Worm (Caenorhabditis elegans) whole organism, L3 larva: ENCODE results near the gene K08A2.2.

ENCODE experiments used
- ZK546.5 ChIP-seq: sonication (generic microtip); optimal IDR thresholded peaks from 2 replicates; lab custom pipeline; 2017; ENCODE audit warnings: missing biosample characterization, missing genetic modification characterization
- aly-2 ChIP-seq: fragments of 150-350 bp; optimal IDR thresholded peaks from 2 replicates; lab custom pipeline; 2014; ENCODE audit warnings: missing biosample characterization, missing genetic modification characterization
- ama-1 ChIP-seq: fragments of 150-350 bp; optimal IDR thresholded peaks from 2 replicates; lab custom pipeline; 2018
- ceh-16 ChIP-seq: sonication (generic microtip); optimal IDR thresholded peaks from 2 replicates; lab custom pipeline; 2017; ENCODE audit warnings: missing biosample characterization, missing genetic modification characterization
- ceh-28 ChIP-seq: fragments of 150-350 bp; optimal IDR thresholded peaks from 2 replicates; lab custom pipeline; 2014; ENCODE audit warnings: missing biosample characterization, missing genetic modification reagents, missing genetic modification characterization
- ceh-82 ChIP-seq: fragments of 150-350 bp; optimal IDR thresholded peaks from 2 replicates; lab custom pipeline; 2014; ENCODE audit warnings: missing biosample characterization, missing genetic modification characterization
- ceh-9 ChIP-seq: sonication (generic microtip); optimal IDR thresholded peaks from 2 replicates; lab custom pipeline; 2018; ENCODE audit warnings: missing biosample characterization, missing genetic modification characterization
- daf-12 ChIP-seq: fragments of 150-350 bp; optimal IDR thresholded peaks from 2 replicates; lab custom pipeline; 2014; ENCODE audit warnings: missing biosample characterization, missing genetic modification reagents, missing genetic modification characterization
- egl-27 ChIP-seq: sonication (generic microtip); optimal IDR thresholded peaks from 4 replicates; lab custom pipeline; 2017; ENCODE audit warnings: missing biosample characterization, missing genetic modification reagents, missing genetic modification characterization
- egl-5 ChIP-seq: fragments of 150-350 bp; optimal IDR thresholded peaks from 2 replicates; lab custom pipeline; 2017; ENCODE audit warnings: missing biosample characterization, missing genetic modification reagents, missing genetic modification characterization, inconsistent platforms
- elt-1 ChIP-seq: fragments of 150-350 bp; optimal IDR thresholded peaks from 2 replicates; lab custom pipeline; 2014; ENCODE audit warnings: missing biosample characterization, missing genetic modification characterization
- elt-2 ChIP-seq: sonication (generic microtip); optimal IDR thresholded peaks from 2 replicates; lab custom pipeline; 2016; ENCODE audit warnings: missing genetic modification reagents, mild to moderate bottlenecking, missing genetic modification characterization, missing compliant biosample characterization
- elt-3 ChIP-seq, 3 experiments: fragments of 150-350 bp in 1 of 3; sonication (generic microtip) in 2 of 3; optimal IDR thresholded peaks; 2 replicates in 2 of 3; 4 replicates in 1 of 3; lab custom pipeline; 2014 to 2017; ENCODE audit warnings: missing biosample characterization in 3 of 3, missing genetic modification characterization in 3 of 3
- eor-1 ChIP-seq, 2 experiments: fragments of 150-350 bp; optimal IDR thresholded peaks; 2 replicates each; lab custom pipeline; 2014 to 2018; ENCODE audit warnings: missing biosample characterization in 2 of 2, missing genetic modification characterization in 2 of 2
- fkh-10 ChIP-seq: sonication (generic microtip); optimal IDR thresholded peaks from 2 replicates; lab custom pipeline; 2017; ENCODE audit warnings: missing biosample characterization, missing genetic modification reagents, missing genetic modification characterization
- fkh-2 ChIP-seq: fragments of 150-350 bp; optimal IDR thresholded peaks from 2 replicates; lab custom pipeline; 2014; ENCODE audit warnings: missing biosample characterization, missing genetic modification reagents, missing genetic modification characterization
- fos-1 ChIP-seq: fragments of 150-350 bp; optimal IDR thresholded peaks from 2 replicates; lab custom pipeline; 2014; ENCODE audit warnings: missing biosample characterization, missing genetic modification characterization
- hmg-11 ChIP-seq: sonication (generic microtip); optimal IDR thresholded peaks from 2 replicates; lab custom pipeline; 2016; ENCODE audit warnings: missing genetic modification characterization, missing compliant biosample characterization
- jun-1 ChIP-seq: fragments of 150-350 bp; optimal IDR thresholded peaks from 2 replicates; lab custom pipeline; 2014; ENCODE audit warnings: missing biosample characterization, missing genetic modification reagents, missing genetic modification characterization
- lin-15B ChIP-seq: fragments of 150-350 bp; optimal IDR thresholded peaks from 2 replicates; lab custom pipeline; 2014; ENCODE audit warnings: missing biosample characterization, missing genetic modification characterization
- lin-39 ChIP-seq: fragments of 150-350 bp; optimal IDR thresholded peaks from 2 replicates; lab custom pipeline; 2018; ENCODE audit warnings: missing biosample characterization, missing genetic modification reagents, missing genetic modification characterization
- lsy-12 ChIP-seq: sonication (generic microtip); optimal IDR thresholded peaks from 2 replicates; lab custom pipeline; 2016; ENCODE audit warnings: mild to moderate bottlenecking, missing genetic modification characterization, missing compliant biosample characterization
- mdl-1 ChIP-seq: fragments of 150-350 bp; optimal IDR thresholded peaks from 2 replicates; lab custom pipeline; 2014; ENCODE audit warnings: missing biosample characterization, missing genetic modification characterization
- nfya-1 ChIP-seq: sonication (generic microtip); optimal IDR thresholded peaks from 2 replicates; lab custom pipeline; 2017; ENCODE audit warnings: missing genetic modification characterization, mild to moderate bottlenecking, missing compliant biosample characterization, antibody characterized with exemption, moderate library complexity; ENCODE audit not compliant: insufficient read depth
- nhr-11 ChIP-seq: fragments of 150-350 bp; optimal IDR thresholded peaks from 2 replicates; lab custom pipeline; 2014; ENCODE audit warnings: missing biosample characterization, missing genetic modification characterization
- nhr-12 ChIP-seq: fragments of 150-350 bp; optimal IDR thresholded peaks from 2 replicates; lab custom pipeline; 2014; ENCODE audit warnings: missing biosample characterization, missing genetic modification characterization
- nhr-23 ChIP-seq: fragments of 150-350 bp; optimal IDR thresholded peaks from 2 replicates; lab custom pipeline; 2014; ENCODE audit warnings: missing biosample characterization, missing genetic modification reagents, missing genetic modification characterization
- nhr-237 ChIP-seq: fragments of 150-350 bp; optimal IDR thresholded peaks from 2 replicates; lab custom pipeline; 2014; ENCODE audit warnings: missing biosample characterization, missing genetic modification characterization
- nhr-28 ChIP-seq: fragments of 150-350 bp; optimal IDR thresholded peaks from 2 replicates; lab custom pipeline; 2014; ENCODE audit warnings: missing biosample characterization, missing genetic modification characterization
- nhr-43 ChIP-seq: sonication (generic microtip); optimal IDR thresholded peaks from 2 replicates; lab custom pipeline; 2016; ENCODE audit warnings: mild to moderate bottlenecking, missing genetic modification characterization, missing compliant biosample characterization; ENCODE audit not compliant: poor library complexity, severe bottlenecking
- nhr-67 ChIP-seq: fragments of 150-350 bp; optimal IDR thresholded peaks from 2 replicates; lab custom pipeline; 2014; ENCODE audit warnings: missing biosample characterization, missing genetic modification characterization
- nhr-76 ChIP-seq: fragments of 150-350 bp; sonication (generic microtip); optimal IDR thresholded peaks from 5 replicates; lab custom pipeline; 2014; ENCODE audit warnings: missing biosample characterization, missing genetic modification characterization
- nhr-77 ChIP-seq: fragments of 150-350 bp; optimal IDR thresholded peaks from 2 replicates; lab custom pipeline; 2014; ENCODE audit warnings: missing biosample characterization, missing genetic modification characterization
- pha-4 ChIP-seq: fragments of 150-350 bp; optimal IDR thresholded peaks from 2 replicates; lab custom pipeline; 2014; ENCODE audit warnings: missing biosample characterization, missing genetic modification reagents, missing genetic modification characterization
- pqm-1 ChIP-seq: fragments of 150-350 bp; optimal IDR thresholded peaks from 2 replicates; lab custom pipeline; 2017; ENCODE audit warnings: missing biosample characterization, missing genetic modification characterization, inconsistent platforms
- sea-2 ChIP-seq: fragments of 150-350 bp; sonication (generic microtip); optimal IDR thresholded peaks from 4 replicates; lab custom pipeline; 2014; ENCODE audit warnings: missing biosample characterization, missing genetic modification reagents, missing genetic modification characterization
- skn-1 ChIP-seq: fragments of 150-350 bp; optimal IDR thresholded peaks from 2 replicates; lab custom pipeline; 2014; ENCODE audit warnings: missing biosample characterization, missing genetic modification characterization
- snpc-4 ChIP-seq: fragments of 150-350 bp; optimal IDR thresholded peaks from 2 replicates; lab custom pipeline; 2014; ENCODE audit warnings: missing biosample characterization, missing genetic modification characterization
- tbx-2 ChIP-seq: sonication (generic microtip); optimal IDR thresholded peaks from 2 replicates; lab custom pipeline; 2016; ENCODE audit warnings: mild to moderate bottlenecking, missing genetic modification characterization, missing compliant biosample characterization
- unc-39 ChIP-seq: sonication (generic microtip); optimal IDR thresholded peaks from 4 replicates; lab custom pipeline; 2017; ENCODE audit warnings: missing biosample characterization, missing genetic modification characterization
- zag-1 ChIP-seq: fragments of 150-350 bp; optimal IDR thresholded peaks from 2 replicates; lab custom pipeline; 2014; ENCODE audit warnings: missing biosample characterization, missing genetic modification characterization
- ztf-11 ChIP-seq: fragments of 150-350 bp; optimal IDR thresholded peaks from 2 replicates; lab custom pipeline; 2014; ENCODE audit warnings: missing biosample characterization, missing genetic modification characterization
- ztf-4 ChIP-seq: fragments of 150-350 bp; optimal IDR thresholded peaks from 2 replicates; lab custom pipeline; 2014; ENCODE audit warnings: missing biosample characterization, missing genetic modification characterization

The K08A2.2 gene

ce11 chrII:2985446-2985845 lies 6.0 kb upstream of the K08A2.2 start:
- TF ChIP-seq nhr-237 (tag; lab: Kevin White, UChicago) = no peak
- TF ChIP-seq nhr-28 (tag; lab: Kevin White, UChicago) = no peak
- no peak for TF ChIP-seq ztf-4
- TF ChIP-seq elt-3 (tag; optimal IDR thresholded peaks at IDR 0.05; lab: Kevin White, UChicago) = no peak
- no peak for TF ChIP-seq elt-2 (tag; lab: Kevin White, UChicago)
- TF ChIP-seq nhr-11 = no peak
- TF ChIP-seq daf-12 (tag; lab: Kevin White, UChicago) = no peak
- no peak for TF ChIP-seq tbx-2 (tag; lab: Kevin White, UChicago)
- TF ChIP-seq nhr-43 (tag; lab: Kevin White, UChicago) = no peak
- TF ChIP-seq ZK546.5 (tag; lab: Kevin White, UChicago) = no peak
- no peak for TF ChIP-seq ceh-82 (tag; lab: Kevin White, UChicago)
- TF ChIP-seq ceh-28 (tag; lab: Kevin White, UChicago) = no peak
- TF ChIP-seq aly-2 (tag; lab: Kevin White, UChicago) = no peak
- no peak for TF ChIP-seq snpc-4
- TF ChIP-seq hmg-11 (tag; lab: Kevin White, UChicago) = no peak
- TF ChIP-seq lsy-12 = no peak
- no peak for TF ChIP-seq sea-2
- no peak for TF ChIP-seq nhr-23 (tag; lab: Kevin White, UChicago)

- TF ChIP-seq jun-1 (tag; lab: Kevin White, UChicago) = no peak
- TF ChIP-seq snpc-4 = peak; percentile 43
Observed at ce11 chrII:2985935-2986498, 5.4 kb upstream of the K08A2.2 start.

ce11 chrII:2987122-2987556 lies 4.3 kb upstream of the K08A2.2 start:
- TF ChIP-seq daf-12 (tag; lab: Kevin White, UChicago) (no peak), snpc-4 (peak; percentile 24), skn-1 (tag; lab: Kevin White, UChicago) (no peak)

- no peak for TF ChIP-seq egl-27
- peak; percentile 64 for TF ChIP-seq hmg-11 (tag; lab: Kevin White, UChicago)
- no peak for TF ChIP-seq nhr-237 (tag; lab: Kevin White, UChicago)
- no peak for TF ChIP-seq daf-12 (tag; lab: Kevin White, UChicago)
- no peak for TF ChIP-seq ceh-9 (tag; lab: Kevin White, UChicago)
- TF ChIP-seq unc-39 (tag; lab: Kevin White, UChicago) = no peak
- TF ChIP-seq ztf-4 = no peak
- no peak for TF ChIP-seq nhr-67
- TF ChIP-seq pha-4 (tag; lab: Kevin White, UChicago) = peak; percentile 44
- no peak for TF ChIP-seq fkh-10 (GFP tag; lab: Kevin White, UChicago)
- TF ChIP-seq nhr-76 (tag; lab: Kevin White, UChicago) = no peak
- TF ChIP-seq snpc-4 = no peak
- TF ChIP-seq elt-2 (tag; lab: Kevin White, UChicago) = peak; percentile 36
- TF ChIP-seq fkh-2 = no peak
- TF ChIP-seq fos-1 (tag; lab: Kevin White, UChicago) = no peak
- peak; percentile 15 for TF ChIP-seq nhr-23 (tag; lab: Kevin White, UChicago)
- TF ChIP-seq nhr-28 (tag; lab: Kevin White, UChicago) = no peak
- no peak for TF ChIP-seq pqm-1 (tag; lab: Kevin White, UChicago)
- no peak for TF ChIP-seq zag-1 (tag; lab: Kevin White, UChicago)
- no peak for TF ChIP-seq ztf-11 (tag; lab: Kevin White, UChicago)
- no peak for TF ChIP-seq tbx-2 (tag; lab: Kevin White, UChicago)
- TF ChIP-seq nfya-1 = peak; percentile 51
- TF ChIP-seq lin-15B (tag; lab: Kevin White, UChicago) = peak; percentile 58
- TF ChIP-seq nhr-77 = no peak
- no peak for TF ChIP-seq mdl-1 (tag; lab: Kevin White, UChicago)
- no peak for TF ChIP-seq ceh-82 (tag; lab: Kevin White, UChicago)
- no peak for TF ChIP-seq ceh-16 (tag; lab: Kevin White, UChicago)
- TF ChIP-seq eor-1 (tag; optimal IDR thresholded peaks at IDR 0.05; lab: Kevin White, UChicago) = no peak
- no peak for TF ChIP-seq aly-2 (tag; lab: Kevin White, UChicago)
- no peak for TF ChIP-seq elt-1 (tag; lab: Kevin White, UChicago)
- no peak for TF ChIP-seq ZK546.5 (tag; lab: Kevin White, UChicago)
- TF ChIP-seq nhr-11 = no peak
- no peak for TF ChIP-seq egl-5 (tag; lab: Kevin White, UChicago)
- no peak for TF ChIP-seq ama-1 (lab: Kevin White, UChicago)
- TF ChIP-seq lin-39 (tag; lab: Kevin White, UChicago) = peak; percentile 68
- TF ChIP-seq ceh-28 (tag; lab: Kevin White, UChicago) = no peak
- TF ChIP-seq nhr-12 (tag; lab: Kevin White, UChicago) = no peak
Observed at ce11 chrII:2987854-2988350, 3.5 kb upstream of the K08A2.2 start, which contains the start of gene lido-7. Gene lido-7, plus strand, starts transcription at chrII:2988300.
